Worm (Caenorhabditis elegans) whole organism, L1 larva: Measurements from ENCODE around the gene F49C5.12.

ENCODE experiments used
- ama-1 ChIP-seq: fragments of 150-350 bp; optimal IDR thresholded peaks from 2 replicates; lab custom pipeline; 2014
- elt-3 ChIP-seq, 6 experiments: fragments of 150-350 bp in 1 of 6; sonication (generic microtip); optimal IDR thresholded peaks; 2 replicates each; lab custom pipeline; 2017 to 2018; ENCODE audit warnings: missing biosample characterization in 6 of 6, missing genetic modification characterization in 6 of 6, inconsistent platforms in 1 of 6
- lin-39 ChIP-seq: fragments of 150-350 bp; optimal IDR thresholded peaks from 2 replicates; lab custom pipeline; 2014; ENCODE audit warnings: missing biosample characterization, missing genetic modification reagents, missing genetic modification characterization
- lir-3 ChIP-seq: sonication (generic microtip); optimal IDR thresholded peaks from 2 replicates; lab custom pipeline; 2016; ENCODE audit warnings: mild to moderate bottlenecking, missing genetic modification characterization, moderate library complexity, missing compliant biosample characterization; ENCODE audit not compliant: poor library complexity
- lsy-2 ChIP-seq, 2 experiments: fragments of 150-350 bp; optimal IDR thresholded peaks; 2 replicates each; lab custom pipeline; 2014; ENCODE audit warnings: missing biosample characterization in 2 of 2, missing genetic modification characterization in 2 of 2
- mab-9 ChIP-seq: fragments of 200-800 bp; sonication (Bioruptor generic); IDR thresholded peaks from 2 replicates; pipeline ENCODE4 v1.3.6; 2022; ENCODE audit warnings: missing genetic modification reagents, missing genetic modification characterization, missing compliant biosample characterization
- mef-2 ChIP-seq: fragments of 150-350 bp; optimal IDR thresholded peaks from 2 replicates; lab custom pipeline; 2014; ENCODE audit warnings: missing biosample characterization, missing genetic modification characterization
- nhr-12 ChIP-seq: sonication (generic microtip); optimal IDR thresholded peaks from 2 replicates; lab custom pipeline; 2017; ENCODE audit warnings: missing biosample characterization, missing genetic modification characterization
- nhr-20 ChIP-seq: sonication (generic microtip); optimal IDR thresholded peaks from 2 replicates; lab custom pipeline; 2016; ENCODE audit warnings: mild to moderate bottlenecking, missing genetic modification characterization, missing compliant biosample characterization
- nhr-237 ChIP-seq: fragments of 150-350 bp; optimal IDR thresholded peaks from 2 replicates; lab custom pipeline; 2014; ENCODE audit warnings: missing biosample characterization, missing genetic modification characterization
- nhr-84 ChIP-seq: sonication (generic microtip); optimal IDR thresholded peaks from 2 replicates; lab custom pipeline; 2017; ENCODE audit warnings: missing biosample characterization, missing genetic modification characterization
- sox-4 ChIP-seq: sonication (generic microtip); optimal IDR thresholded peaks from 2 replicates; lab custom pipeline; 2016; ENCODE audit warnings: missing genetic modification characterization, missing compliant biosample characterization
- unc-62 ChIP-seq: fragments of 150-350 bp; optimal IDR thresholded peaks from 2 replicates; lab custom pipeline; 2014; ENCODE audit warnings: missing biosample characterization, missing genetic modification reagents, missing genetic modification characterization

DNA sequence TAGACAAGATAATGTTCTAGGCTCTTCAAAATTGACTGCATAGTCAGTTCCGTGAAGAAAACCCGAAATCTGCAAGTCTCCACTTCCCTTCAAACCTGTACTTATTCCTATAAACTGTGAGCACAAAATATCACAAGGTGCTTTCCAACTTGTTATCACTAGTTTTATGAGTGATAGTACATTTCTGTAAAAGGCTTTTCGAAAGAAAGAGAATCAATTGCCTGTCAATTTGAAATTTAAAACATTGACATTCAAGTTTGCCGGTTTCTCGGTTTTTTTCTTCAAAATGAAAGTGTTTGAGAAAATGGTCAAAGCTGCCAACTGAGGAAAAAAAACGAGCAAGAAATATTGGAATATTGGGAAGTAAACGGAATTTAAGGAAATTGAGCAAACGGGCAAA, 42.1 kb downstream of the F49C5.12 start:
- TF ChIP-seq mef-2 (tag; lab: Kevin White, UChicago): no peak
- TF ChIP-seq mab-9 (GFP tag; lab: Robert Waterston, UW): no peak
- TF ChIP-seq lir-3: no peak
- no peak for TF ChIP-seq nhr-237 (tag; lab: Kevin White, UChicago)
- no peak for TF ChIP-seq nhr-20
- TF ChIP-seq nhr-12 (tag; lab: Kevin White, UChicago): no peak
- no peak for TF ChIP-seq ama-1 (lab: Kevin White, UChicago)
- no peak for TF ChIP-seq unc-62
- TF ChIP-seq elt-3 (tag; optimal IDR thresholded peaks at IDR 0.05; lab: Kevin White, UChicago): no peak
- TF ChIP-seq lsy-2 (tag; optimal IDR thresholded peaks at IDR 0.05; lab: Kevin White, UChicago): no peak
- no peak for TF ChIP-seq nhr-84
- no peak for TF ChIP-seq sox-4
- no peak for TF ChIP-seq lin-39 (tag; lab: Kevin White, UChicago)
